Fruit fly (Drosophila melanogaster): ENCODE data around the gene GstD8.

GstD8 gene

dm6 chr3R:12379708-12380107 lies at the start of gene GstD8:
TSS of gene GstD8 (plus strand) at chr3R:12380008.
- no peak for TF ChIP-seq Dll (optimal IDR thresholded peaks at IDR 0.05)
- no peak for TF ChIP-seq EcR (GFP tag; optimal IDR thresholded peaks at IDR 0.05)
- TF ChIP-seq pan (optimal IDR thresholded peaks at IDR 0.05) = no peak
- no peak for TF ChIP-seq CG8478 (optimal IDR thresholded peaks at IDR 0.05)
- TF ChIP-seq usp (GFP tag; optimal IDR thresholded peaks at IDR 0.05) = no peak
- TF ChIP-seq psq (optimal IDR thresholded peaks at IDR 0.05) = no peak

- no peak for TF ChIP-seq usp (GFP tag; optimal IDR thresholded peaks at IDR 0.05)
- no peak for TF ChIP-seq pan (optimal IDR thresholded peaks at IDR 0.05)
- TF ChIP-seq EcR (GFP tag; optimal IDR thresholded peaks at IDR 0.05) = no peak
- TF ChIP-seq CG8478 (optimal IDR thresholded peaks at IDR 0.05) = no peak
- TF ChIP-seq Dll (optimal IDR thresholded peaks at IDR 0.05) = no peak
- TF ChIP-seq psq (optimal IDR thresholded peaks at IDR 0.05) = no peak
Observed at dm6 chr3R:12341374-12341773, 38.4 kb upstream of the GstD8 start, which contains the start of gene Sgsf. TSS of gene Sgsf (plus strand) at chr3R:12341674.

- TF ChIP-seq pan (optimal IDR thresholded peaks at IDR 0.05) (no peak), Dll (optimal IDR thresholded peaks at IDR 0.05) (no peak), EcR (GFP tag; optimal IDR thresholded peaks at IDR 0.05) (no peak), usp (GFP tag; optimal IDR thresholded peaks at IDR 0.05) (no peak), CG8478 (optimal IDR thresholded peaks at IDR 0.05) (no peak), psq (optimal IDR thresholded peaks at IDR 0.05) (no peak)
Observed at dm6 chr3R:12344914-12345549, 34.8 kb upstream of the GstD8 start.

dm6 chr3R:12345989-12346388 lies 33.8 kb upstream of the GstD8 start:
- TF ChIP-seq pan (optimal IDR thresholded peaks at IDR 0.05) (no peak), psq (optimal IDR thresholded peaks at IDR 0.05) (no peak), EcR (GFP tag; optimal IDR thresholded peaks at IDR 0.05) (no peak), CG8478 (optimal IDR thresholded peaks at IDR 0.05) (no peak), usp (GFP tag; optimal IDR thresholded peaks at IDR 0.05) (no peak), Dll (optimal IDR thresholded peaks at IDR 0.05) (no peak)

dm6 chr3R:12347659-12348058 lies 32.1 kb upstream of the GstD8 start:
- TF ChIP-seq pan (optimal IDR thresholded peaks at IDR 0.05) (no peak), EcR (GFP tag; optimal IDR thresholded peaks at IDR 0.05) (no peak), psq (optimal IDR thresholded peaks at IDR 0.05) (no peak), CG8478 (optimal IDR thresholded peaks at IDR 0.05) (no peak), Dll (optimal IDR thresholded peaks at IDR 0.05) (no peak), usp (GFP tag; optimal IDR thresholded peaks at IDR 0.05) (no peak)

- TF ChIP-seq CG8478 (optimal IDR thresholded peaks at IDR 0.05) (no peak), pan (optimal IDR thresholded peaks at IDR 0.05) (no peak), Dll (optimal IDR thresholded peaks at IDR 0.05) (no peak), psq (optimal IDR thresholded peaks at IDR 0.05) (no peak), usp (GFP tag; optimal IDR thresholded peaks at IDR 0.05) (no peak), EcR (GFP tag; optimal IDR thresholded peaks at IDR 0.05) (no peak)
Observed at dm6 chr3R:12350497-12350896, 29.3 kb upstream of the GstD8 start, which contains the start of gene CG10038. TSS of gene CG10038 (minus strand) at chr3R:12350644.

- TF ChIP-seq Dll (optimal IDR thresholded peaks at IDR 0.05) = no peak
- no peak for TF ChIP-seq usp (GFP tag; optimal IDR thresholded peaks at IDR 0.05)
- no peak for TF ChIP-seq EcR (GFP tag; optimal IDR thresholded peaks at IDR 0.05)
- no peak for TF ChIP-seq psq (optimal IDR thresholded peaks at IDR 0.05)
- TF ChIP-seq CG8478 (optimal IDR thresholded peaks at IDR 0.05) = no peak
- no peak for TF ChIP-seq pan (optimal IDR thresholded peaks at IDR 0.05)
Observed at dm6 chr3R:12352003-12352402, 27.8 kb upstream of the GstD8 start, which contains the start of gene CG10041. TSS of gene CG10041 (minus strand) at chr3R:12352103.

- no peak for TF ChIP-seq psq (optimal IDR thresholded peaks at IDR 0.05)
- TF ChIP-seq usp (GFP tag; optimal IDR thresholded peaks at IDR 0.05) = no peak
- no peak for TF ChIP-seq Dll (optimal IDR thresholded peaks at IDR 0.05)
- TF ChIP-seq pan (optimal IDR thresholded peaks at IDR 0.05) = no peak
- TF ChIP-seq CG8478 (optimal IDR thresholded peaks at IDR 0.05) = no peak
- TF ChIP-seq EcR (GFP tag; optimal IDR thresholded peaks at IDR 0.05) = no peak
Observed at dm6 chr3R:12356044-12356443, 23.8 kb upstream of the GstD8 start, which contains the start of gene MBD-R2. TSS of gene MBD-R2 (minus strand) at chr3R:12356265.

- TF ChIP-seq Dll (optimal IDR thresholded peaks at IDR 0.05) = no peak
- TF ChIP-seq EcR (GFP tag; optimal IDR thresholded peaks at IDR 0.05) = no peak
- no peak for TF ChIP-seq pan (optimal IDR thresholded peaks at IDR 0.05)
- no peak for TF ChIP-seq psq (optimal IDR thresholded peaks at IDR 0.05)
- TF ChIP-seq usp (GFP tag; optimal IDR thresholded peaks at IDR 0.05) = no peak
- TF ChIP-seq CG8478 (optimal IDR thresholded peaks at IDR 0.05) = no peak
Observed at dm6 chr3R:12359837-12360236, 20.0 kb upstream of the GstD8 start, which contains the start of gene CG4115. TSS of gene CG4115 (plus strand) at chr3R:12360008.

- TF ChIP-seq CG8478 (optimal IDR thresholded peaks at IDR 0.05) (no peak), EcR (GFP tag; optimal IDR thresholded peaks at IDR 0.05) (no peak), psq (optimal IDR thresholded peaks at IDR 0.05) (no peak), Dll (optimal IDR thresholded peaks at IDR 0.05) (no peak), usp (GFP tag; optimal IDR thresholded peaks at IDR 0.05) (no peak), pan (optimal IDR thresholded peaks at IDR 0.05) (no peak)
Observed at dm6 chr3R:12361962-12362497, 17.8 kb upstream of the GstD8 start.

- TF ChIP-seq Dll (optimal IDR thresholded peaks at IDR 0.05) (no peak), usp (GFP tag; optimal IDR thresholded peaks at IDR 0.05) (no peak)
Observed at dm6 chr3R:12363544-12363943, 16.3 kb upstream of the GstD8 start.

- TF ChIP-seq CG8478 (optimal IDR thresholded peaks at IDR 0.05) = no peak
- no peak for TF ChIP-seq usp (GFP tag; optimal IDR thresholded peaks at IDR 0.05)
Observed at dm6 chr3R:12364580-12364979, 15.2 kb upstream of the GstD8 start, which contains the start of gene Tim17a1. TSS of gene Tim17a1 (minus strand) at chr3R:12364680.
